Fruit fly (Drosophila melanogaster) whole organism, embryonic: Measurements from ENCODE around the gene Smug.

ENCODE experiments used
- Aef1 ChIP-seq: fragments of 200-800 bp; sonication (Bioruptor generic); IDR thresholded peaks from 3 replicates; pipeline ENCODE4 v1.3.6; 2022; ENCODE audit warnings: missing biosample characterization, missing genetic modification characterization
- Bteb2 ChIP-seq: fragments of 200-800 bp; sonication (Bioruptor generic); optimal IDR thresholded peaks from 2 replicates; lab custom pipeline; 2016; ENCODE audit warnings: missing biosample characterization, missing genetic modification characterization
- CG10267 ChIP-seq: fragments of 200-800 bp; sonication (Bioruptor generic); optimal IDR thresholded peaks from 2 replicates; lab custom pipeline; 2018; ENCODE audit warnings: missing biosample characterization, mild to moderate bottlenecking, missing genetic modification characterization, moderate library complexity
- CG10543 ChIP-seq: fragments of 200-800 bp; sonication (Bioruptor generic); optimal IDR thresholded peaks from 3 replicates; lab custom pipeline; 2017; ENCODE audit warnings: missing biosample characterization, mild to moderate bottlenecking, missing genetic modification characterization, moderate library complexity
- CG11093 ChIP-seq: fragments of 200-800 bp; sonication (Bioruptor generic); IDR thresholded peaks from 3 replicates; pipeline ENCODE4 v1.3.6; 2022; ENCODE audit warnings: missing biosample characterization, missing genetic modification characterization
- CG11456 ChIP-seq: fragments of 200-800 bp; sonication (Bioruptor generic); IDR thresholded peaks from 3 replicates; pipeline ENCODE4 v1.3.6; 2022; ENCODE audit warnings: missing biosample characterization, missing genetic modification characterization
- CG13424 ChIP-seq: fragments of 200-800 bp; sonication (Bioruptor generic); optimal IDR thresholded peaks from 2 replicates; lab custom pipeline; 2019; ENCODE audit warnings: missing biosample characterization, mild to moderate bottlenecking, missing genetic modification characterization, moderate library complexity
- CG17186 ChIP-seq: fragments of 200-800 bp; sonication (Bioruptor generic); optimal IDR thresholded peaks from 3 replicates; lab custom pipeline; 2017; ENCODE audit warnings: missing biosample characterization, missing genetic modification reagents, missing genetic modification characterization
- CG17328 ChIP-seq: fragments of 200-800 bp; sonication (Bioruptor generic); IDR thresholded peaks from 2 replicates; pipeline ENCODE4 v1.3.6; 2022; ENCODE audit warnings: missing biosample characterization, missing genetic modification characterization
- CG17385 ChIP-seq: fragments of 200-800 bp; sonication (Bioruptor generic); optimal IDR thresholded peaks from 3 replicates; lab custom pipeline; 2018; ENCODE audit warnings: missing biosample characterization, mild to moderate bottlenecking, missing genetic modification characterization
- CG1832 ChIP-seq: fragments of 200-800 bp; sonication (Bioruptor generic); optimal IDR thresholded peaks from 2 replicates; lab custom pipeline; 2017; ENCODE audit warnings: missing biosample characterization, mild to moderate bottlenecking, missing genetic modification characterization, inconsistent platforms
- CG18619 ChIP-seq: fragments of 200-800 bp; sonication (Bioruptor generic); optimal IDR thresholded peaks from 3 replicates; lab custom pipeline; 2017; ENCODE audit warnings: missing biosample characterization, mild to moderate bottlenecking, missing genetic modification characterization
- CG2120 ChIP-seq: fragments of 200-800 bp; sonication (Bioruptor generic); optimal IDR thresholded peaks from 3 replicates; lab custom pipeline; 2016; ENCODE audit warnings: missing biosample characterization, missing genetic modification characterization
- CG33557 ChIP-seq: fragments of 200-800 bp; sonication (Bioruptor generic); optimal IDR thresholded peaks from 2 replicates; lab custom pipeline; 2019; ENCODE audit warnings: missing biosample characterization, mild to moderate bottlenecking, missing genetic modification characterization, moderate library complexity
- CG3407 ChIP-seq: fragments of 200-800 bp; sonication (Bioruptor generic); optimal IDR thresholded peaks from 2 replicates; lab custom pipeline; 2018; ENCODE audit warnings: missing biosample characterization, mild to moderate bottlenecking, missing genetic modification characterization
- CG34422 ChIP-seq: fragments of 200-800 bp; sonication (Bioruptor generic); IDR thresholded peaks from 3 replicates; pipeline ENCODE4 v1.3.6; 2022; ENCODE audit warnings: missing biosample characterization, missing genetic modification characterization
- CG3838 ChIP-seq: fragments of 200-800 bp; sonication (Bioruptor generic); optimal IDR thresholded peaks from 3 replicates; lab custom pipeline; 2016; ENCODE audit warnings: missing biosample characterization, missing genetic modification characterization
- CG43689 ChIP-seq: fragments of 200-800 bp; sonication (Bioruptor generic); IDR thresholded peaks from 2 replicates; pipeline ENCODE4 v1.3.6; 2022; ENCODE audit warnings: missing biosample characterization, missing genetic modification characterization
- CG4820 ChIP-seq: fragments of 200-800 bp; sonication (Bioruptor generic); optimal IDR thresholded peaks from 3 replicates; lab custom pipeline; 2016; ENCODE audit warnings: missing biosample characterization, missing genetic modification characterization
- CG6175 ChIP-seq: fragments of 200-800 bp; sonication (Bioruptor generic); IDR thresholded peaks from 3 replicates; pipeline ENCODE4 v1.3.6; 2022; ENCODE audit warnings: missing biosample characterization, missing genetic modification characterization
- CG7786 ChIP-seq: fragments of 200-800 bp; sonication (Bioruptor generic); optimal IDR thresholded peaks from 2 replicates; lab custom pipeline; 2016; ENCODE audit warnings: missing biosample characterization, missing genetic modification characterization
- CG7987 ChIP-seq: fragments of 200-800 bp; sonication (Bioruptor generic); optimal IDR thresholded peaks from 2 replicates; lab custom pipeline; 2018; ENCODE audit warnings: missing biosample characterization, mild to moderate bottlenecking, missing genetic modification characterization, moderate library complexity
- CG8924 ChIP-seq: fragments of 200-800 bp; optimal IDR thresholded peaks from 3 replicates; lab custom pipeline; 2019; ENCODE audit warnings: missing biosample characterization, mild to moderate bottlenecking, missing genetic modification characterization, moderate library complexity
- CG9817 ChIP-seq: fragments of 200-800 bp; sonication (Bioruptor generic); optimal IDR thresholded peaks from 2 replicates; lab custom pipeline; 2018; ENCODE audit warnings: missing biosample characterization, mild to moderate bottlenecking, missing genetic modification characterization, moderate library complexity
- Dp ChIP-seq: fragments of 200-800 bp; sonication (Bioruptor generic); optimal IDR thresholded peaks from 2 replicates; lab custom pipeline; 2018; ENCODE audit warnings: missing biosample characterization, mild to moderate bottlenecking, missing genetic modification characterization, moderate library complexity
- Ets65A ChIP-seq: fragments of 200-800 bp; sonication (Bioruptor generic); peaks from one replicate; lab custom pipeline; 2016; ENCODE audit warnings: missing biosample characterization, missing genetic modification characterization
- Ets97D ChIP-seq: fragments of 200-800 bp; sonication (Bioruptor generic); optimal IDR thresholded peaks from 3 replicates; lab custom pipeline; 2016; ENCODE audit warnings: missing biosample characterization, missing genetic modification characterization
- Fer1 ChIP-seq: fragments of 200-800 bp; sonication (Bioruptor generic); optimal IDR thresholded peaks from 2 replicates; lab custom pipeline; 2017; ENCODE audit warnings: missing biosample characterization, mild to moderate bottlenecking, missing genetic modification characterization
- H15 ChIP-seq: fragments of 200-800 bp; sonication (Bioruptor generic); IDR thresholded peaks from 3 replicates; pipeline ENCODE4 v1.3.6; 2022; ENCODE audit warnings: missing biosample characterization, missing genetic modification characterization
- HLH54F ChIP-seq: fragments of 200-800 bp; sonication (Bioruptor generic); optimal IDR thresholded peaks from 3 replicates; lab custom pipeline; 2016; ENCODE audit warnings: missing biosample characterization, missing genetic modification characterization
- Meics ChIP-seq: fragments of 200-800 bp; sonication (Bioruptor generic); optimal IDR thresholded peaks from 2 replicates; lab custom pipeline; 2017; ENCODE audit warnings: missing biosample characterization, mild to moderate bottlenecking, missing genetic modification characterization
- Mes4 ChIP-seq: fragments of 200-800 bp; sonication (Bioruptor generic); optimal IDR thresholded peaks from 2 replicates; lab custom pipeline; 2016; ENCODE audit warnings: missing biosample characterization, missing genetic modification characterization
- NK7.1 ChIP-seq: fragments of 200-800 bp; sonication (Bioruptor generic); optimal IDR thresholded peaks from 3 replicates; lab custom pipeline; 2016; ENCODE audit warnings: missing biosample characterization, missing genetic modification characterization
- Scr ChIP-seq: fragments of 200-800 bp; sonication (Bioruptor generic); IDR thresholded peaks from 2 replicates; pipeline ENCODE4 v1.3.6; 2022; ENCODE audit warnings: missing biosample characterization, missing genetic modification characterization; ENCODE audit not compliant: partially characterized antibody
- Trl ChIP-seq, 3 experiments: fragments of >200 bp in 2 of 3; fragments of 200-800 bp in 1 of 3; sonication (Bioruptor generic) in 1 of 3; optimal IDR thresholded peaks; 2 replicates in 1 of 3; 3 replicates in 2 of 3; lab custom pipeline; 2016 to 2017; ENCODE audit warnings: missing biosample characterization in 1 of 3, missing genetic modification characterization in 1 of 3
- amos ChIP-seq: fragments of 200-800 bp; sonication (Bioruptor generic); IDR thresholded peaks from 2 replicates; pipeline ENCODE4 v1.3.6; 2022; ENCODE audit warnings: missing biosample characterization, missing genetic modification characterization; ENCODE audit not compliant: partially characterized antibody
- ara ChIP-seq: fragments of 200-800 bp; sonication (Bioruptor generic); IDR thresholded peaks from 2 replicates; pipeline ENCODE4 v1.3.6; 2022; ENCODE audit warnings: missing biosample characterization, missing genetic modification characterization
- dati ChIP-seq: fragments of 200-800 bp; sonication (Bioruptor generic); IDR thresholded peaks from 2 replicates; pipeline ENCODE4 v1.3.6; 2022; ENCODE audit warnings: missing biosample characterization, missing genetic modification characterization
- dysf ChIP-seq: fragments of 200-800 bp; sonication (Bioruptor generic); IDR thresholded peaks from 3 replicates; pipeline ENCODE4 v1.3.6; 2022; ENCODE audit warnings: missing biosample characterization, missing genetic modification characterization
- esg ChIP-seq: fragments of 200-800 bp; sonication (Bioruptor generic); conservative IDR thresholded peaks from 2 replicates; pipeline ENCODE4 v1.3.6; 2022; ENCODE audit warnings: missing biosample characterization, missing genetic modification characterization
- ewg ChIP-seq: fragments of 200-800 bp; sonication (Bioruptor generic); optimal IDR thresholded peaks from 3 replicates; lab custom pipeline; 2017; ENCODE audit warnings: mild to moderate bottlenecking, missing biosample characterization, missing genetic modification reagents, missing genetic modification characterization
- ham ChIP-seq: fragments of 200-800 bp; sonication (Bioruptor generic); IDR thresholded peaks from 2 replicates; pipeline ENCODE4 v1.3.6; 2022; ENCODE audit warnings: missing biosample characterization, missing genetic modification characterization
- knrl ChIP-seq: fragments of 200-800 bp; sonication (Bioruptor generic); IDR thresholded peaks from 3 replicates; pipeline ENCODE4 v1.3.6; 2022; ENCODE audit warnings: missing biosample characterization, missing genetic modification characterization; ENCODE audit not compliant: partially characterized antibody
- mam ChIP-seq: fragments of 200-800 bp; sonication (Bioruptor generic); optimal IDR thresholded peaks from 3 replicates; lab custom pipeline; 2016; ENCODE audit warnings: missing biosample characterization, missing genetic modification characterization
- mld ChIP-seq: fragments of 200-800 bp; sonication (Bioruptor generic); IDR thresholded peaks from 3 replicates; pipeline ENCODE4 v1.3.6; 2022; ENCODE audit warnings: missing biosample characterization, missing genetic modification characterization; ENCODE audit not compliant: partially characterized antibody
- nerfin-1 ChIP-seq: fragments of 200-800 bp; sonication (Bioruptor generic); optimal IDR thresholded peaks from 3 replicates; lab custom pipeline; 2019; ENCODE audit warnings: missing biosample characterization, mild to moderate bottlenecking, missing genetic modification characterization, moderate library complexity
- nmo ChIP-seq: fragments of 200-800 bp; sonication (Bioruptor generic); optimal IDR thresholded peaks from 2 replicates; lab custom pipeline; 2018; ENCODE audit warnings: missing biosample characterization, mild to moderate bottlenecking, missing genetic modification characterization, moderate library complexity
- ro ChIP-seq: fragments of 200-800 bp; sonication (Bioruptor generic); IDR thresholded peaks from 2 replicates; pipeline ENCODE4 v1.3.6; 2022; ENCODE audit warnings: missing biosample characterization, missing genetic modification characterization
- sens ChIP-seq: fragments of 200-800 bp; sonication (Bioruptor generic); peaks from one replicate; lab custom pipeline; 2016; ENCODE audit warnings: missing biosample characterization, missing genetic modification characterization
- unpg ChIP-seq: fragments of 200-800 bp; sonication (Bioruptor generic); optimal IDR thresholded peaks from 3 replicates; lab custom pipeline; 2018; ENCODE audit warnings: missing biosample characterization, mild to moderate bottlenecking, missing genetic modification characterization, moderate library complexity

The Smug gene

DNA sequence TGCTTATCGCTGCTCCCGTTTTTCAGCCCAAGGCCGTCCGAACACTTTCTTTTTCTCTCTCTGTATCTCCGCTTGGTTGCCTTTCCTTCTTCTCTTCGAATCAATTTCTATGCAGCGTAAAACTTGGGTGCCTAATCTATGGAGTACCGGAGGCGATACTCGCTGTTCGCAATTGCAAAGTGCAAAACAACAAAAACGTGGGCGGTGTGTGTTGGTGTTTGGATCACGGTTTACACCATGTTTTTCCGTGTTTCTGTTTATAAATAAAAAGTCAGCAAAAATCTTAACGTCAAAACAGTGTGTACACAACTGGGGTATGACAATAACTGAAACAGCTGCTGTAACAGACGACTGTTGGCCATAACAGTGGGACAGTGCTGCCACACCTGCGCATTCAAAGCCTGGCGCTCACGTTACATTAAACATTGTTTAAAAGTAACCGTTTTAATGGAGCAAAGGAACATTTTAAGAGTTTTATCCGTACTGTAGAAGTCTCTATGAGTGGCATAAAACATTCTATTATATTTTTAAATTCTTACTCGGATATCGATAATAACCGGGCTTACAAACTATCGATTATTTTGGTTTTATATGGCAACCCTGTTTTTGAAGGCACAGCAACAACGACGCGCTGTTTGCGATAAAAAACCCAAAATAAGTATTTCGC is 1.2 kb upstream of the Smug start, which contains the start of the genes m-cup and Det (continued):
- TF ChIP-seq CG33557 (GFP tag; lab: Kevin White, UChicago): no peak
- TF ChIP-seq CG17385 (GFP tag; lab: Kevin White, UChicago): no peak
- peak; percentile 17 for TF ChIP-seq CG2120 (GFP tag; lab: Kevin White, UChicago)
- TF ChIP-seq Ets97D (GFP tag; lab: Kevin White, UChicago): peak; percentile 50
- TF ChIP-seq mld (GFP tag; lab: Robert Waterston, UW): no peak
- peak; percentile 82 for TF ChIP-seq Dp (GFP tag; lab: Kevin White, UChicago)
- TF ChIP-seq ara (GFP tag; lab: Robert Waterston, UW): no peak
- TF ChIP-seq Scr (GFP tag; lab: Robert Waterston, UW): peak; percentile 82
- peak; percentile 79 for TF ChIP-seq CG17186
- TF ChIP-seq CG10267 (tag; lab: Kevin White, UChicago): peak; percentile 51
- TF ChIP-seq CG11093: no peak
- no peak for TF ChIP-seq CG17328 (GFP tag; lab: Robert Waterston, UW)
- no peak for TF ChIP-seq CG6175 (GFP tag; lab: Robert Waterston, UW)
- TF ChIP-seq Aef1 (GFP tag; lab: Robert Waterston, UW): peak; percentile 15; the same call in 1 of the 3 replicates
- TF ChIP-seq amos (GFP tag; lab: Robert Waterston, UW): peak; percentile 69
- no peak for TF ChIP-seq CG18619 (GFP tag; lab: Kevin White, UChicago)
- TF ChIP-seq CG13424 (tag; lab: Kevin White, UChicago): peak; percentile 28
- no peak for TF ChIP-seq CG43689 (GFP tag; lab: Robert Waterston, UW)
- no peak for TF ChIP-seq CG1832
- peak; percentile 12 for TF ChIP-seq CG9817
- peak; percentile 15 for TF ChIP-seq CG7987 (GFP tag; lab: Kevin White, UChicago)
- no peak for TF ChIP-seq dysf (GFP tag; lab: Robert Waterston, UW)
- TF ChIP-seq HLH54F (GFP tag; lab: Kevin White, UChicago): peak; percentile 1
- peak; percentile 24 for TF ChIP-seq CG10543 (GFP tag; lab: Kevin White, UChicago)
- no peak for TF ChIP-seq mam (GFP tag; lab: Kevin White, UChicago)
- no peak for TF ChIP-seq Mes4 (GFP tag; lab: Kevin White, UChicago)
- TF ChIP-seq CG3838 (GFP tag; lab: Kevin White, UChicago): no peak
- TF ChIP-seq Fer1: peak; percentile 29
- TF ChIP-seq CG8924 (tag; lab: Kevin White, UChicago): peak; percentile 9
- no peak for TF ChIP-seq NK7.1 (GFP tag; lab: Kevin White, UChicago)
- TF ChIP-seq CG3407 (GFP tag; lab: Kevin White, UChicago): no peak
- no peak for TF ChIP-seq dati (GFP tag; lab: Robert Waterston, UW)
- TF ChIP-seq CG7786: peak; percentile 5
- TF ChIP-seq knrl (GFP tag; lab: Robert Waterston, UW): peak; percentile 80
- no peak for TF ChIP-seq Meics (GFP tag; lab: Kevin White, UChicago)
- no peak for TF ChIP-seq Bteb2 (GFP tag; lab: Kevin White, UChicago)
- no peak for TF ChIP-seq nerfin-1 (tag; lab: Kevin White, UChicago)
- peak; percentile 6 for TF ChIP-seq Ets65A
- peak; percentile 5 for TF ChIP-seq CG4820 (GFP tag; lab: Kevin White, UChicago)
- TF ChIP-seq CG11456 (GFP tag; lab: Robert Waterston, UW): no peak
- TF ChIP-seq unpg (GFP tag; lab: Kevin White, UChicago): peak; percentile 2
- TF ChIP-seq ewg (GFP tag; lab: Kevin White, UChicago): peak; percentile 54
- TF ChIP-seq ham (GFP tag; lab: Robert Waterston, UW): no peak
- TF ChIP-seq H15: no peak
- no peak for TF ChIP-seq ro
- no peak for TF ChIP-seq esg (GFP tag; lab: Robert Waterston, UW)
- TF ChIP-seq CG34422 (GFP tag; lab: Robert Waterston, UW): peak; percentile 51; the same call in 1 of the 3 replicates
- peak; percentile 60 for TF ChIP-seq nmo (GFP tag; lab: Kevin White, UChicago)
- no peak for TF ChIP-seq Trl (optimal IDR thresholded peaks at IDR 0.05; lab: Kevin White, UChicago)
- peak; percentile 16 for TF ChIP-seq Trl (GFP tag; optimal IDR thresholded peaks at IDR 0.05; lab: Kevin White, UChicago)
- TF ChIP-seq sens (GFP tag; lab: Kevin White, UChicago): peak; percentile 88
